Worm (Caenorhabditis elegans): ENCODE results near the gene C52D10.3.

The C52D10.3 gene

ce11 chrIV:17183032-17183608 is 6.8 kb downstream of the C52D10.3 start:
- TF ChIP-seq T26A8.4 (GFP tag; IDR thresholded peaks at IDR 0.05) (0 out of 2 replicates have a peak, but pooled peaks have one; percentile 5), set-16 (GFP tag; IDR thresholded peaks at IDR 0.05) (peak; percentile 99), nhr-41 (GFP tag; IDR thresholded peaks at IDR 0.05) (no peak), sdz-12 (GFP tag; optimal IDR thresholded peaks at IDR 0.05) (peak; percentile 26), pha-4 (GFP tag; IDR thresholded peaks at IDR 0.05) (peak; percentile 33; the same call in 1 of the 2 replicates), pha-4 (tag; optimal IDR thresholded peaks at IDR 0.05) (no peak), nhr-102 (tag; optimal IDR thresholded peaks at IDR 0.05) (peak; percentile 29), spr-3 (GFP tag; optimal IDR thresholded peaks at IDR 0.05) (no peak), arid-1 (GFP tag; conservative IDR thresholded peaks at IDR 0.05) (0 out of 2 replicates have a peak, but pooled peaks have one; percentile 18)

- TF ChIP-seq lim-7 (GFP tag; IDR thresholded peaks at IDR 0.05) = no peak
- TF ChIP-seq lir-3 (tag; optimal IDR thresholded peaks at IDR 0.05) = no peak
- no peak for TF ChIP-seq Y105C5A.15 (GFP tag; IDR thresholded peaks at IDR 0.05)
- no peak for TF ChIP-seq zfp-3 (GFP tag; conservative IDR thresholded peaks at IDR 0.05)
- no peak for TF ChIP-seq tra-1 (GFP tag; IDR thresholded peaks at IDR 0.05)
- no peak for TF ChIP-seq unc-130 (GFP tag; optimal IDR thresholded peaks at IDR 0.05)
- TF ChIP-seq ceh-62 (tag; optimal IDR thresholded peaks at IDR 0.05) = no peak
- TF ChIP-seq ctbp-1 (GFP tag; IDR thresholded peaks at IDR 0.05) = 0 out of 2 replicates have a peak, but pooled peaks have one; percentile 13
- no peak for TF ChIP-seq spr-1 (tag; optimal IDR thresholded peaks at IDR 0.05)
- TF ChIP-seq T26A8.4 (GFP tag; IDR thresholded peaks at IDR 0.05) = peak; percentile 50; the same call in 1 of the 2 replicates
- no peak for TF ChIP-seq hlh-30 (tag; optimal IDR thresholded peaks at IDR 0.05; ENCODE audit: insufficient read depth)
- TF ChIP-seq nhr-237 (tag; optimal IDR thresholded peaks at IDR 0.05) = no peak
- no peak for TF ChIP-seq dmd-9 (GFP tag; IDR thresholded peaks at IDR 0.05)
- TF ChIP-seq nhr-111 (GFP tag; optimal IDR thresholded peaks at IDR 0.05) = no peak
These were observed 7.4 kb downstream of the C52D10.3 start, which contains the start of gene col-138 for ce11 chrIV:17183629-17184028. Gene col-138, minus strand, starts transcription at chrIV:17183729.

- no peak for TF ChIP-seq daf-16 (GFP tag; optimal IDR thresholded peaks at IDR 0.05)
- TF ChIP-seq daf-16 (tag; optimal IDR thresholded peaks at IDR 0.05) = no peak
- TF ChIP-seq php-3 (GFP tag; IDR thresholded peaks at IDR 0.05) = peak; percentile 26; the same call in 1 of the 2 replicates
- TF ChIP-seq snpc-1.2 (GFP tag; IDR thresholded peaks at IDR 0.05) = peak; percentile 63
These were observed 12.9 kb downstream of the C52D10.3 start for ce11 chrIV:17189193-17189592.

- TF ChIP-seq mes-2 (tag; optimal IDR thresholded peaks at IDR 0.05; ENCODE audit: poor library complexity, severe bottlenecking) (no peak), sdz-12 (GFP tag; optimal IDR thresholded peaks at IDR 0.05) (no peak), ceh-62 (tag; optimal IDR thresholded peaks at IDR 0.05) (no peak), ceh-82 (tag; optimal IDR thresholded peaks at IDR 0.05) (no peak), madf-9 (GFP tag; conservative IDR thresholded peaks at IDR 0.05) (no peak)
These were observed 15.5 kb downstream of the C52D10.3 start, which contains the start of gene flp-17 for ce11 chrIV:17191791-17192190. Gene flp-17, minus strand, starts transcription at chrIV:17191891.

ce11 chrIV:17193491-17193890 is 17.2 kb downstream of the C52D10.3 start:
- TF ChIP-seq hmg-1.1 (GFP tag; IDR thresholded peaks at IDR 0.05) (no peak), saeg-2 (GFP tag; IDR thresholded peaks at IDR 0.05) (no peak), mxl-3 (GFP tag; optimal IDR thresholded peaks at IDR 0.05) (no peak)

All from whole organism, L4 larva.